Fruit fly (Drosophila melanogaster) whole organism, embryonic: ENCODE results near the gene brm.
A peak's percentile ranks its signal among the peaks of the same experiment; 100 is the strongest.

ENCODE experiments used
- Atf6 ChIP-seq: fragments of 200-800 bp; sonication (Bioruptor generic); IDR thresholded peaks from 2 replicates; pipeline ENCODE4 v1.3.6; 2022; ENCODE audit warnings: missing biosample characterization, missing genetic modification characterization
- Awh ChIP-seq: fragments of 200-800 bp; sonication (Bioruptor generic); IDR thresholded peaks from 2 replicates; pipeline ENCODE4, ENCODE4 v1.3.6; 2022; ENCODE audit warnings: missing biosample characterization, missing genetic modification characterization
- BtbVII ChIP-seq: fragments of 200-800 bp; sonication (Bioruptor generic); optimal IDR thresholded peaks from 3 replicates; lab custom pipeline; 2017; ENCODE audit warnings: missing biosample characterization, mild to moderate bottlenecking, missing genetic modification characterization
- CG11247 ChIP-seq: fragments of 200-800 bp; sonication (Bioruptor generic); IDR thresholded peaks from 2 replicates; pipeline ENCODE4 v1.3.6; 2022; ENCODE audit warnings: missing biosample characterization, missing genetic modification characterization
- CG1233 ChIP-seq: fragments of 200-800 bp; sonication (Bioruptor generic); optimal IDR thresholded peaks from 4 replicates; lab custom pipeline; 2018; ENCODE audit warnings: missing biosample characterization, mild to moderate bottlenecking, missing genetic modification characterization
- CG13123 ChIP-seq: fragments of 200-800 bp; sonication (Bioruptor generic); optimal IDR thresholded peaks from 2 replicates; lab custom pipeline; 2016; ENCODE audit warnings: missing biosample characterization, missing genetic modification characterization
- CG15696 ChIP-seq: fragments of 200-800 bp; sonication (Bioruptor generic); optimal IDR thresholded peaks from 2 replicates; lab custom pipeline; 2019; ENCODE audit warnings: missing biosample characterization, mild to moderate bottlenecking, missing genetic modification characterization, moderate library complexity
- CG16779 ChIP-seq: fragments of 200-800 bp; sonication (Bioruptor generic); IDR thresholded peaks from 2 replicates; pipeline ENCODE4 v1.3.6; 2022; ENCODE audit warnings: missing biosample characterization, missing genetic modification characterization
- CG17328 ChIP-seq: fragments of 200-800 bp; sonication (Bioruptor generic); IDR thresholded peaks from 2 replicates; pipeline ENCODE4 v1.3.6; 2022; ENCODE audit warnings: missing biosample characterization, missing genetic modification characterization
- CG17568 ChIP-seq: fragments of 200-800 bp; sonication (Bioruptor generic); optimal IDR thresholded peaks from 2 replicates; lab custom pipeline; 2018; ENCODE audit warnings: missing biosample characterization, mild to moderate bottlenecking, missing genetic modification characterization, moderate library complexity
- CG18011 ChIP-seq: fragments of 200-800 bp; sonication (Bioruptor generic); optimal IDR thresholded peaks from 2 replicates; lab custom pipeline; 2017; ENCODE audit warnings: missing biosample characterization, missing genetic modification characterization, mild to moderate bottlenecking, moderate library complexity, missing genotype
- CG1832 ChIP-seq: fragments of 200-800 bp; sonication (Bioruptor generic); optimal IDR thresholded peaks from 2 replicates; lab custom pipeline; 2017; ENCODE audit warnings: missing biosample characterization, mild to moderate bottlenecking, missing genetic modification characterization, inconsistent platforms
- CG2199 ChIP-seq: fragments of 200-800 bp; sonication (Bioruptor generic); IDR thresholded peaks from 3 replicates; pipeline ENCODE4 v1.3.6; 2022; ENCODE audit warnings: missing biosample characterization, missing genetic modification characterization
- CG30020 ChIP-seq: fragments of 200-800 bp; optimal IDR thresholded peaks from 2 replicates; lab custom pipeline; 2019; ENCODE audit warnings: missing biosample characterization, mild to moderate bottlenecking, missing genetic modification characterization, moderate library complexity
- CG31441 ChIP-seq: fragments of 200-800 bp; sonication (Bioruptor generic); IDR thresholded peaks from 2 replicates; pipeline ENCODE4 v1.3.6; 2022; ENCODE audit warnings: missing biosample characterization, missing genetic modification characterization
- CG32767 ChIP-seq: fragments of 200-800 bp; sonication (Bioruptor generic); IDR thresholded peaks from 2 replicates; pipeline ENCODE4 v1.3.6; 2022; ENCODE audit warnings: missing biosample characterization, missing genetic modification characterization
- CG4617 ChIP-seq: fragments of 200-800 bp; sonication (Bioruptor generic); optimal IDR thresholded peaks from 3 replicates; lab custom pipeline; 2016; ENCODE audit warnings: missing biosample characterization, missing genetic modification characterization, borderline replicate concordance
- CG8281 ChIP-seq: fragments of 200-800 bp; sonication (Bioruptor generic); optimal IDR thresholded peaks from 2 replicates; lab custom pipeline; 2018; ENCODE audit warnings: missing biosample characterization, mild to moderate bottlenecking, missing genetic modification characterization, moderate library complexity
- Dip2 ChIP-seq: fragments of 200-800 bp; sonication (Bioruptor generic); IDR thresholded peaks from 2 replicates; pipeline ENCODE4 v1.3.6; 2022; ENCODE audit warnings: missing biosample characterization, missing genetic modification characterization
- Fer1 ChIP-seq: fragments of 200-800 bp; sonication (Bioruptor generic); optimal IDR thresholded peaks from 2 replicates; lab custom pipeline; 2017; ENCODE audit warnings: missing biosample characterization, mild to moderate bottlenecking, missing genetic modification characterization
- Fer2 ChIP-seq: fragments of 200-800 bp; sonication (Bioruptor generic); optimal IDR thresholded peaks from 2 replicates; lab custom pipeline; 2018; ENCODE audit warnings: missing biosample characterization, mild to moderate bottlenecking, missing genetic modification characterization, moderate library complexity
- HLH3B ChIP-seq: fragments of 200-800 bp; sonication (Bioruptor generic); IDR thresholded peaks from 2 replicates; pipeline ENCODE4 v1.3.6; 2022; ENCODE audit warnings: missing biosample characterization, missing genetic modification characterization
- Lim3 ChIP-seq: fragments of 200-800 bp; sonication (Bioruptor generic); IDR thresholded peaks from 2 replicates; pipeline ENCODE4 v1.3.6; 2022; ENCODE audit warnings: missing biosample characterization, missing genetic modification characterization
- Lpt ChIP-seq: fragments of >200 bp; optimal IDR thresholded peaks from 2 replicates; lab custom pipeline; 2018; ENCODE audit warnings: missing biosample characterization, missing genetic modification characterization
- MBD-R2 ChIP-seq: fragments of 200-800 bp; sonication (Bioruptor generic); IDR thresholded peaks from 2 replicates; pipeline ENCODE4 v1.3.6; 2022; ENCODE audit warnings: missing biosample characterization, missing genetic modification characterization
- Mes4 ChIP-seq: fragments of 200-800 bp; sonication (Bioruptor generic); optimal IDR thresholded peaks from 2 replicates; lab custom pipeline; 2016; ENCODE audit warnings: missing biosample characterization, missing genetic modification characterization
- Oaz ChIP-seq: fragments of 200-800 bp; sonication (Bioruptor generic); IDR thresholded peaks from 2 replicates; pipeline ENCODE4 v1.3.6; 2022; ENCODE audit warnings: missing biosample characterization, missing genetic modification characterization
- Rx ChIP-seq: fragments of 200-800 bp; sonication (Bioruptor generic); IDR thresholded peaks from 2 replicates; pipeline ENCODE4 v1.3.6; 2022; ENCODE audit warnings: missing biosample characterization, missing genetic modification characterization
- Taf1 ChIP-seq: fragments of 200-800 bp; sonication (Bioruptor generic); IDR thresholded peaks from 2 replicates; pipeline ENCODE4 v1.3.6; 2022; ENCODE audit warnings: missing biosample characterization, missing genetic modification characterization
- Usf ChIP-seq: fragments of 200-800 bp; sonication (Bioruptor generic); optimal IDR thresholded peaks from 2 replicates; lab custom pipeline; 2017; ENCODE audit warnings: missing genotype, missing biosample characterization, missing genetic modification characterization
- ab ChIP-seq: fragments of 200-800 bp; sonication (Bioruptor generic); optimal IDR thresholded peaks from 2 replicates; lab custom pipeline; 2016; ENCODE audit warnings: missing biosample characterization, missing genetic modification characterization
- ash1 ChIP-seq: fragments of 200-800 bp; sonication (Bioruptor generic); optimal IDR thresholded peaks from 2 replicates; lab custom pipeline; 2018; ENCODE audit warnings: missing biosample characterization, mild to moderate bottlenecking, missing genetic modification characterization
- dati ChIP-seq: fragments of 200-800 bp; sonication (Bioruptor generic); IDR thresholded peaks from 2 replicates; pipeline ENCODE4 v1.3.6; 2022; ENCODE audit warnings: missing biosample characterization, missing genetic modification characterization
- en ChIP-seq: fragments of 200-800 bp; sonication (Bioruptor generic); optimal IDR thresholded peaks from 2 replicates; lab custom pipeline; 2016; ENCODE audit warnings: missing biosample characterization, missing genetic modification characterization
- ewg ChIP-seq: fragments of 200-800 bp; sonication (Bioruptor generic); optimal IDR thresholded peaks from 3 replicates; lab custom pipeline; 2017; ENCODE audit warnings: mild to moderate bottlenecking, missing biosample characterization, missing genetic modification reagents, missing genetic modification characterization
- gsb ChIP-seq: fragments of 200-800 bp; sonication (Bioruptor generic); IDR thresholded peaks from 2 replicates; pipeline ENCODE4 v1.3.6; 2022; ENCODE audit warnings: missing biosample characterization, missing genetic modification characterization
- jumu ChIP-seq: fragments of 200-800 bp; sonication (Bioruptor generic); optimal IDR thresholded peaks from 3 replicates; lab custom pipeline; 2016; ENCODE audit warnings: missing biosample characterization, missing genetic modification characterization
- kah ChIP-seq: fragments of 200-800 bp; sonication (Bioruptor generic); optimal IDR thresholded peaks from 2 replicates; lab custom pipeline; 2018; ENCODE audit warnings: missing biosample characterization, mild to moderate bottlenecking, missing genetic modification characterization
- lov ChIP-seq, 2 experiments: fragments of 200-800 bp in 1 of 2; fragments of >200 bp in 1 of 2; sonication (Bioruptor generic) in 1 of 2; IDR thresholded peaks in 1 of 2; optimal IDR thresholded peaks in 1 of 2; 2 replicates in 1 of 2; 3 replicates in 1 of 2; pipeline versions ENCODE4 v1.3.6 to Lab custom; 2017 to 2022; ENCODE audit warnings: missing biosample characterization in 1 of 2, missing genetic modification characterization in 1 of 2
- luna ChIP-seq: fragments of 200-800 bp; sonication (Bioruptor generic); optimal IDR thresholded peaks from 2 replicates; lab custom pipeline; 2016; ENCODE audit warnings: missing biosample characterization, missing genetic modification characterization
- maf-S ChIP-seq: fragments of 200-800 bp; sonication (Bioruptor generic); optimal IDR thresholded peaks from 2 replicates; lab custom pipeline; 2016; ENCODE audit warnings: missing biosample characterization, missing genetic modification characterization
- odd ChIP-seq: fragments of 200-800 bp; sonication (Bioruptor generic); optimal IDR thresholded peaks from 2 replicates; lab custom pipeline; 2017; ENCODE audit warnings: missing biosample characterization, mild to moderate bottlenecking, missing genetic modification characterization
- prd ChIP-seq, 3 experiments: fragments of >200 bp in 2 of 3; fragments of 200-800 bp in 1 of 3; sonication (Bioruptor generic) in 1 of 3; optimal IDR thresholded peaks in 2 of 3; IDR thresholded peaks in 1 of 3; 2 replicates in 2 of 3; 3 replicates in 1 of 3; pipeline versions ENCODE4 v1.3.6 to Lab custom; 2017 to 2022; ENCODE audit warnings: missing biosample characterization in 1 of 3, missing genetic modification characterization in 1 of 3
- ranshi ChIP-seq: fragments of 200-800 bp; sonication (Bioruptor generic); IDR thresholded peaks from 2 replicates; pipeline ENCODE4 v1.3.6; 2022; ENCODE audit warnings: missing biosample characterization, missing genetic modification characterization
- ro ChIP-seq: fragments of 200-800 bp; sonication (Bioruptor generic); IDR thresholded peaks from 2 replicates; pipeline ENCODE4 v1.3.6; 2022; ENCODE audit warnings: missing biosample characterization, missing genetic modification characterization
- scrt ChIP-seq: fragments of 200-800 bp; sonication (Bioruptor generic); optimal IDR thresholded peaks from 2 replicates; lab custom pipeline; 2018; ENCODE audit warnings: missing biosample characterization, mild to moderate bottlenecking, missing genetic modification characterization, moderate library complexity
- seq ChIP-seq: fragments of 200-800 bp; sonication (Bioruptor generic); IDR thresholded peaks from 2 replicates; pipeline ENCODE4 v1.3.6; 2022; ENCODE audit warnings: missing biosample characterization, missing genetic modification characterization
- slbo ChIP-seq: fragments of 200-800 bp; sonication (Bioruptor generic); IDR thresholded peaks from 2 replicates; pipeline ENCODE4 v1.3.6; 2022; ENCODE audit warnings: missing biosample characterization, missing genetic modification characterization
- sob ChIP-seq: fragments of 200-800 bp; sonication (Bioruptor generic); IDR thresholded peaks from 2 replicates; pipeline ENCODE4 v1.3.6; 2022; ENCODE audit warnings: missing biosample characterization, missing genetic modification characterization
- ssp ChIP-seq: fragments of 200-800 bp; sonication (Bioruptor generic); IDR thresholded peaks from 2 replicates; pipeline ENCODE4 v1.3.6; 2022; ENCODE audit warnings: missing biosample characterization, missing genetic modification characterization

Gene brm

DNA sequence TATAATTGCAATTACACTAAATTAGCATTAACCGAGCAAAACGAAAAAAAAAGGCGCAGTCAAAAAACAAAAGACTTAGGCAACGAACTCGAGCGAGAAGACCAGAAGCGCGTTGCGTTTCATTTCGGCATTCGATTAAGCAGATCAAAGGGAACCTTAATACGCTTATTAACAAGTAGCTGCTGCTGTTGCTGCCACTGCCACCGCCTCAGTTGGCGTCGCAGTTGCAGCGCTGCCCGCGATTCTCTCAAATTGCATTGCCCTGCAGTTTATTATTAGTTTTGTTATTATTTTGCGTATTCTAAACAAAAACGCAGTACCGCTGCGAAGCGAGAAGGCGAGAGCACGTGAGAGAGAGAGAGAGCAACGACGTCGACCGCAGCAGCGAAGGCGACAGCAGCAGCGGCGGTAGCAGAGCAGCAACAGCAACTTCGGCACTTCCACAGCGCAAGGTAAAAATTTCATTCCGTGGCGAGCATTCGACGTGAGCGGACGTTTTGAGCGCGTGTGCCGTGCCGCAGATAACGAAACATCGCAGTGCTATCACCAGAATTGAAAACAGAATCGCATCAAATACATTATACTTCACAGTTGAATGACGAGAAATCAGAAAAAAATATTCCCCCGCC lies 40.5 kb upstream of the brm start, which contains the start of gene Notum (continued):
- TF ChIP-seq ab: no peak
- TF ChIP-seq CG16779 (GFP tag; lab: Robert Waterston, UW): no peak
- TF ChIP-seq CG31441: no peak
- no peak for TF ChIP-seq ash1 (GFP tag; lab: Kevin White, UChicago)
- TF ChIP-seq CG17328 (GFP tag; lab: Robert Waterston, UW): no peak; the same call in 1 of the 2 replicates
- TF ChIP-seq CG4617 (GFP tag; lab: Kevin White, UChicago): no peak
- TF ChIP-seq kah (GFP tag; lab: Kevin White, UChicago): peak; percentile 40
- TF ChIP-seq HLH3B (GFP tag; lab: Robert Waterston, UW): no peak
- no peak for TF ChIP-seq Taf1 (GFP tag; lab: Robert Waterston, UW)
- 0 out of 2 replicates have a peak, but pooled peaks have one; percentile 18 for TF ChIP-seq CG32767
- TF ChIP-seq Lim3: no peak
- no peak for TF ChIP-seq en (GFP tag; lab: Kevin White, UChicago)
- no peak for TF ChIP-seq MBD-R2 (GFP tag; lab: Robert Waterston, UW)
- TF ChIP-seq CG11247 (GFP tag; lab: Robert Waterston, UW): 0 out of 2 replicates have a peak, but pooled peaks have one; percentile 37
- no peak for TF ChIP-seq Atf6 (GFP tag; lab: Robert Waterston, UW)
- TF ChIP-seq CG1832 (GFP tag; lab: Kevin White, UChicago): peak; percentile 69
- no peak for TF ChIP-seq Usf (GFP tag; lab: Kevin White, UChicago)
- TF ChIP-seq dati (GFP tag; lab: Robert Waterston, UW): no peak
- TF ChIP-seq luna (GFP tag; lab: Kevin White, UChicago): no peak
- TF ChIP-seq CG18011 (GFP tag; lab: Kevin White, UChicago): no peak
- TF ChIP-seq Rx (GFP tag; lab: Robert Waterston, UW): no peak
- TF ChIP-seq CG30020: no peak
- peak; percentile 88; the same call in 2 of the 3 replicates for TF ChIP-seq CG2199 (GFP tag; lab: Robert Waterston, UW)
- TF ChIP-seq sob (GFP tag; lab: Robert Waterston, UW): 0 out of 2 replicates have a peak, but pooled peaks have one; percentile 11
- TF ChIP-seq Fer2 (tag; lab: Kevin White, UChicago): no peak
- TF ChIP-seq Awh: no peak
- no peak for TF ChIP-seq CG15696 (tag; lab: Kevin White, UChicago)
- peak; percentile 21 for TF ChIP-seq odd (GFP tag; lab: Kevin White, UChicago)
- TF ChIP-seq CG8281 (tag; lab: Kevin White, UChicago): no peak
- TF ChIP-seq Oaz (GFP tag; lab: Robert Waterston, UW): no peak
- TF ChIP-seq prd (optimal IDR thresholded peaks at IDR 0.05; lab: Kevin White, UChicago): no peak
- peak; percentile 9; the same call in 1 of the 3 replicates for TF ChIP-seq prd (GFP tag; IDR thresholded peaks at IDR 0.05; lab: Robert Waterston, UW)
- no peak for TF ChIP-seq seq
- no peak for TF ChIP-seq gsb (GFP tag; lab: Robert Waterston, UW)
- no peak for TF ChIP-seq slbo (GFP tag; lab: Robert Waterston, UW)
- no peak for TF ChIP-seq Dip2 (GFP tag; lab: Robert Waterston, UW)
- TF ChIP-seq BtbVII (GFP tag; lab: Kevin White, UChicago): no peak
- no peak for TF ChIP-seq ro (GFP tag; lab: Robert Waterston, UW)
- TF ChIP-seq ewg (GFP tag; lab: Kevin White, UChicago): no peak
- no peak for TF ChIP-seq CG13123 (GFP tag; lab: Kevin White, UChicago)
- no peak for TF ChIP-seq ssp (GFP tag; lab: Robert Waterston, UW)
- TF ChIP-seq Mes4: peak; percentile 11
- TF ChIP-seq Lpt (GFP tag; lab: Kevin White, UChicago): no peak
- TF ChIP-seq CG1233 (GFP tag; lab: Kevin White, UChicago): no peak
- no peak for TF ChIP-seq CG17568 (GFP tag; lab: Kevin White, UChicago)
- no peak for TF ChIP-seq scrt (GFP tag; lab: Kevin White, UChicago)
- TF ChIP-seq lov (optimal IDR thresholded peaks at IDR 0.05; lab: Kevin White, UChicago): no peak
- TF ChIP-seq lov (GFP tag; IDR thresholded peaks at IDR 0.05; lab: Robert Waterston, UW): no peak
- TF ChIP-seq ranshi (GFP tag; lab: Robert Waterston, UW): 0 out of 2 replicates have a peak, but pooled peaks have one; percentile 15
- no peak for TF ChIP-seq Fer1 (GFP tag; lab: Kevin White, UChicago)
- TF ChIP-seq jumu (GFP tag; lab: Kevin White, UChicago): no peak
- no peak for TF ChIP-seq maf-S (GFP tag; lab: Kevin White, UChicago)
